Worm (Caenorhabditis elegans) whole organism, dauer: ENCODE data around the gene Y51H7C.12.
"Not testable (repeated sequence)": the region's sequence is repeated elsewhere in the genome, so short reads cannot be mapped to it uniquely, and the experiment has no call there.

ENCODE experiments used
- unc-62 ChIP-seq: sonication (generic microtip); optimal IDR thresholded peaks from 2 replicates; lab custom pipeline; 2017; ENCODE audit warnings: missing biosample characterization, missing genetic modification reagents, missing genetic modification characterization

Gene Y51H7C.12

ce11 chrII:1446696-1447293, at the start of gene Y51H7C.12:
Gene Y51H7C.12, minus strand, starts transcription at chrII:1446746.
- TF ChIP-seq unc-62 (GFP tag; lab: Kevin White, UChicago), result not testable (repeated sequence)

ce11 chrII:1490813-1491212, 44.3 kb upstream of the Y51H7C.12 start:
- TF ChIP-seq unc-62 (GFP tag; lab: Kevin White, UChicago), result no peak

DNA sequence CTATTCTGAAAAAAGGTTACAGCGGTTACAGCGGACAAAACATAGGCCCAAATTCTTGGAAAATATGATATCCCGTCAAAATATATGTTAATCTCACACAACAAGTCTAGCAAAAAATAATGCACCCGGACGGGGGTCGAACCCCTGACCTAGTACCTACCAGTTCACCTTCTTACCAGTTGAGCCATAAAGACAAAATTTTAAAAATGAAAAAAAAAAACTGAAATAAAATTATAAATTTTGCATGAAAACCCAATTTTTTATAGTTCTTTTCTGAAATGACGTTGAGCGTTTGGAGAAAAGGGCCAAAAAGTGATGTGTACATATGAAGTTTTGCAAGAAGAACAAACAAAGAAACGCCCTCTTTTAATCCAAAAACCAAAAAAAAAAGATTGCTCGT, 35.9 kb upstream of the Y51H7C.12 start:
- TF ChIP-seq unc-62 (GFP tag; lab: Kevin White, UChicago), result no peak

- TF ChIP-seq unc-62 (GFP tag; lab: Kevin White, UChicago), result no peak
Observed at ce11 chrII:1481660-1482059, 35.1 kb upstream of the Y51H7C.12 start.

DNA sequence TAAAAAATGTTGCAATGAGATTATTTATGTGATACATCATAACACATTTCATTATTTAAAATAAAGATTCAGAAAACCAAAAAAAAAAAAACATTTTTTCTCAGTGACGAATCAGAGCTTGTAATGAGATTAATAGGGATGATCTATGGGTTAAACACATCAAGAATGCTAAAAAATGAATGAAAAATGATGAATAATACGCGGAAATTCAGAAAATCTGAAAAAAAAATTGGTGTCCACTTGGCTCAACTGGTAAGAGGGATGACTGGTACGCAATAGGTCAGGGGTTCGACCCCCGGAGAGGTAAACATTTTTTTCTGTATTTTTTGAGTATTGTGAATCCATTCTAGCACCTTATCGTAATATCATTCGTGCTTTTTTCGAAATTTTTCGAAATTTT, 32.0 kb upstream of the Y51H7C.12 start:
- TF ChIP-seq unc-62 (GFP tag; lab: Kevin White, UChicago), result no peak

DNA sequence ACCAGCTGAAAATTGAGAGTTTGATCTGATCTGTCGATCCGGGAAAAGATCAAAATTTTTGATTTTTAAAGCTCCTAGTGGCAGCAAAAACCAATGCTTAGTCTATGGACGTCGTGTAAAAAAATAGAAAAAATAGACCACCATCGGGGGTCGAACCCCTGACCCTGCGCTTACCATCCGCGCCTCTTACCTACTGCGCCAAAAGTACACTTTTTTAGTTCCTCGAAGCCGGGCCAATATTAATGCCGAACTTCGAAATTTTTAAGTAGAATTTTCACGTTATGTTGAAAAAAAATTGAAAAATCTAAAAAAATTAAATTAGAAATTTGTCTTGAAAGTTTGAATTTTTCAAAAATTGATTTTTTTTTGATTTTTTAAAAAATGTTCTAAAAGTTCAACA, 31.4 kb upstream of the Y51H7C.12 start:
- no peak for TF ChIP-seq unc-62 (GFP tag; lab: Kevin White, UChicago)

DNA sequence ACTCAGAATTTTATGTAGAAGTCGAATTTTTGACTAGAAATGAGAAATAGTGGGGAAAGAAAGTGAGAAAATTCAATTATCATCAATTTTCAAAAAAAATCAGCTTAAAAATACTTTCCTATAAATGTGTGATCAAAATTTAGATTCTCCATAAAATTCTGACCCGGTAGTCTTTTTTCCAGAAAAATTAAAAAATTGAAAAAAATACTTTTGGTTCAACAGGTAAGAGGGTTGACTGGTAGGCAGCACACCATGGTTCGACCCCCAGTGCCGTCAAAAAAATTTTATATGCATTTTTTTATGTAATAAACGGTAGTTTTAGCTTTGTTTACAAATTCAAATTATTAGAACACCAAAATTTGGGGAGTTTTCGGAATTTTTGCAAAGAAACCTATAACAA, 30.7 kb upstream of the Y51H7C.12 start:
- no peak for TF ChIP-seq unc-62 (GFP tag; lab: Kevin White, UChicago)

- TF ChIP-seq unc-62 (GFP tag; lab: Kevin White, UChicago), result no peak
Observed at ce11 chrII:1476016-1476415, 29.5 kb upstream of the Y51H7C.12 start.

ce11 chrII:1475328-1475727, 28.8 kb upstream of the Y51H7C.12 start:
- TF ChIP-seq unc-62 (GFP tag; lab: Kevin White, UChicago), result no peak

DNA sequence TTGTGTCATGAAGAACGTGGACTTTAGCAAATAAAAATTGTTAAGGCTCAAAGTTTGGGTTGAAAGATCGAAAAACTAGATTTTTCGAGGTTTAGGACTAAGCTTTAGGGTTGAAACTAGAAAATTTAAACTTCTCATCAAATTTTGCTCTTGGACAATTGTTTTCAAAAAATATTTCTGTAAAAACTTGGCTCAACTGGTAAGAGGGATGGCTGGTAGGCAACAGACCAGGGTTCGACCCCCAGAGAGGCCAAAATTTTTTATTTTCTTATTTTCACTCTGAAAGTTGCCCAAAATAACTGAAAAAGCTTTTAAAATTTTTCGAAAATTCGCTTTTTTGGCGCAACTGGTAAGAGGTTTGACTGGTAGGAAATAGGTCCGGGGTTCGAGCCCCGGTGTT, 28.3 kb upstream of the Y51H7C.12 start:
- TF ChIP-seq unc-62 (GFP tag; lab: Kevin White, UChicago), result no peak

- no peak for TF ChIP-seq unc-62 (GFP tag; lab: Kevin White, UChicago)
Observed at ce11 chrII:1473481-1473880, 26.9 kb upstream of the Y51H7C.12 start, which contains the start of gene H17B01.5. Gene H17B01.5, minus strand, starts transcription at chrII:1473581.

DNA sequence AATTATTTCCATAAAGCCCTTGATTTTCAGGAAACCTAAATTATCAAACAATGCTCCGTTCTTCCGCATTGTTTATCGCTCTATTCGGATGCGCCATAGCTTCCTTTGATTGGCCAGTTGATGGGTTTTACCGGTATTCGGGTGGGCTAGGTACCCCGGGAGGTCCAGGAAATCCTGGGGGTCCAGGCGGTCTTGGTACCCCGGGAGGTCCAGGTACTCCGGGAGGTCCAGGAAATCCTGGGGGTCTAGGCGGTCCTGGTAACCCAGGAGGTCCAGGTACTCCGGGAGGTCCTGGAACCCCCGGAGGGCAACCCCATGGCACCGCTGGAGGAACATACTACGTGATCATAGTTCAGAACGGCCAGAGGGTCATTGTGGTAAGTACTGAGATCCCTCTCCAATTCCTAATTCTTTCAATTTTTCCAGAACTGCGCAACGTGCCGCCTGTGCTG, 24.0 kb upstream of the Y51H7C.12 start, which contains the start of gene H17B01.2:
TSS of gene H17B01.2 (plus strand) at position 51 of the 452 bp plus-strand sequence.
- no peak for TF ChIP-seq unc-62 (GFP tag; lab: Kevin White, UChicago)

DNA sequence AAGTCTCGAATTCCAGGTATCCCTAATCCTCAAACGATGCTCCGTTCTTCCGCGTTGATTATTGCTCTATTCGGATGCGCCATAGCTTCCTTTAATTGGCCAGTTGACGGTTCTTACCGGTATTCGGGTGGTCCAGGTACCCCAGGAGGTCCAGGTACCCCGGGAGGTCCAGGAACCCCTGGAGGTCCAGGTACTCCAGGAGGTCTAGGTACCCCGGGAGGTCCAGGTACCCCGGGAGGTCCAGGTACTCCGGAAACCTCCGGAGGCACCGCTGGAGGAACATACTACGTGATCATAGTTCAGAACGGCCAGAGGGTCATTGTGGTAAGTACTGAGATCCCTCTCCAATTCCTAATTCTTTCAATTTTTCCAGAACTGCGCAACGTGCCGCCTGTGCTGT, 21.2 kb upstream of the Y51H7C.12 start, which contains the start of gene Y51H7C.1:
TSS of gene Y51H7C.1 (plus strand) at position 17 of the 400 bp plus-strand sequence.
- TF ChIP-seq unc-62 (GFP tag; lab: Kevin White, UChicago), result not testable (repeated sequence)

ce11 chrII:1466448-1466847, 19.9 kb upstream of the Y51H7C.12 start, which contains the start of gene Y51H7C.13:
Gene Y51H7C.13, minus strand, starts transcription at chrII:1466548.
- no peak for TF ChIP-seq unc-62 (GFP tag; lab: Kevin White, UChicago)

- TF ChIP-seq unc-62 (GFP tag; lab: Kevin White, UChicago), result no peak
Observed at ce11 chrII:1444911-1445310, 1.6 kb downstream of the Y51H7C.12 start, which contains the start of gene scl-17. Gene scl-17, plus strand, starts transcription at chrII:1445211.

DNA sequence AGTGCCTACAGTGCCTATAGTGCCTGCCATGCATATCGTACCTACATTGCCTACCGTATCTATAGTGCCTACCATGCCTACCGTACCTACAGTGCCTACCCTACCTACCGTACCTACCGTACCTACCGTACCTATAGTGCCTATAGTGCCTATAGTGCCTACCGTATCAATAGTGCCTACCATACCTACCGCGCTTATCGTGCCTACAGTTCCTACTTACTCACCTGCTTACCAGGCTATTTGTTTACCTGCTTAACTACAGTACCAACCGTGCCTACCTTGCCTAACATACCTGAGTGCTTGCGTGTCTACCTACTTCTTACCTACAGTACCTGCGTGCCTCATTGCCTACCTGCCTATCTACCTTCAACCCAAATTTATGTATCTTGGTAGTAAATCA, 5.1 kb downstream of the Y51H7C.12 start:
- TF ChIP-seq unc-62 (GFP tag; lab: Kevin White, UChicago), result no peak

- TF ChIP-seq unc-62 (GFP tag; lab: Kevin White, UChicago), result no peak
Observed at ce11 chrII:1438336-1438589, 8.3 kb downstream of the Y51H7C.12 start, which contains the start of gene Y51H7C.3. Gene Y51H7C.3, plus strand, starts transcription at chrII:1438490.
